Worm (Caenorhabditis elegans) whole organism, mixed stage, embryonic: ENCODE results near the gene F58A6.5.

Source experiments
- blmp-1 ChIP-seq: fragments of 150-350 bp; optimal IDR thresholded peaks from 2 replicates; lab custom pipeline; 2014; ENCODE audit warnings: missing biosample characterization, missing genetic modification characterization
- elt-3 ChIP-seq: fragments of 150-350 bp; optimal IDR thresholded peaks from 2 replicates; lab custom pipeline; 2014; ENCODE audit warnings: missing biosample characterization, missing genetic modification characterization
- flh-1 ChIP-seq: fragments of 200-800 bp; sonication (Bioruptor generic); optimal IDR thresholded peaks from 2 replicates; lab custom pipeline; 2018; ENCODE audit warnings: mild to moderate bottlenecking, missing genetic modification characterization, moderate library complexity, missing compliant biosample characterization
- lsy-2 ChIP-seq: fragments of 150-350 bp; optimal IDR thresholded peaks from 2 replicates; lab custom pipeline; 2014; ENCODE audit warnings: missing biosample characterization, missing genetic modification characterization
- mab-5 ChIP-seq: fragments of 150-350 bp; optimal IDR thresholded peaks from 2 replicates; lab custom pipeline; 2014; ENCODE audit warnings: missing biosample characterization, missing genetic modification characterization
- nhr-12 ChIP-seq: fragments of 150-350 bp; optimal IDR thresholded peaks from 2 replicates; lab custom pipeline; 2014; ENCODE audit warnings: missing biosample characterization, missing genetic modification characterization
- nhr-237 ChIP-seq: fragments of 150-350 bp; optimal IDR thresholded peaks from 2 replicates; lab custom pipeline; 2014; ENCODE audit warnings: missing biosample characterization, missing genetic modification characterization
- nhr-76 ChIP-seq: sonication (generic microtip); optimal IDR thresholded peaks from 2 replicates; lab custom pipeline; 2017; ENCODE audit warnings: missing biosample characterization, missing genetic modification characterization
- pha-4 ChIP-seq: fragments of 150-350 bp; optimal IDR thresholded peaks from 2 replicates; lab custom pipeline; 2018; ENCODE audit warnings: missing biosample characterization, missing genetic modification reagents, missing genetic modification characterization
- snpc-4 ChIP-seq: fragments of 150-350 bp; optimal IDR thresholded peaks from 2 replicates; lab custom pipeline; 2014; ENCODE audit warnings: missing biosample characterization, missing genetic modification characterization
- sptf-1 ChIP-seq: sonication (generic microtip); optimal IDR thresholded peaks from 2 replicates; lab custom pipeline; 2017; ENCODE audit warnings: mild to moderate bottlenecking, missing genetic modification characterization, moderate library complexity, missing compliant biosample characterization
- unc-62 ChIP-seq: fragments of 150-350 bp; optimal IDR thresholded peaks from 2 replicates; lab custom pipeline; 2014; ENCODE audit warnings: missing biosample characterization, missing genetic modification reagents, missing genetic modification characterization
- ztf-11 ChIP-seq: fragments of 150-350 bp; optimal IDR thresholded peaks from 2 replicates; lab custom pipeline; 2014; ENCODE audit warnings: missing biosample characterization, missing genetic modification characterization

DNA sequence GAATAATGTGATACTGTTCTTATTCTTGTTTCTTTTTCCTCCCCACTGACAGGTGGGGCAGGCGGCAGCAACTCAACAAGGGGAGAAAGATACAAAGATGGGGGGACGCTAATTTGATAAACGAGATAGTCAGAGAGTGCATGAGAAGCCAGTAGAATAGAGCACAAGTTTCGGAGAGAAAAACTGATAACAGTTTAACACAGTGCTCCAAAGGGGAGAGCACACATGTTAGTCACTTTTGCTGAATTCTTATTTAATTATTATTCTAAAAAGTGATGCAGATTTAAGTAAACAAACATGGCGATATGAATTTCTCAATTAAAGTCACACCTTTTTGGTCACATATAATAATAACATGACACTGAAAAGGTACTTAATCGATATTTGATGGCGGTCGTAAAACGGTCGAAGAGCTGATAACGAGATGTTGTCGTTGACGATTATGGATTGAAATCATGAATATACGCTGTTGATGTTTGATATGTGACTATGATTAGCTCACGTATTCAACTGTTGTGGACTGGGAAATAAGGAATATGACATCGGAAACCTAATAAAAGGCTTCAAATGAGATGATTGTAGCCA is 37.8 kb upstream of the F58A6.5 start:
- no peak for TF ChIP-seq nhr-76 (tag; lab: Kevin White, UChicago)
- no peak for TF ChIP-seq pha-4 (tag; lab: Kevin White, UChicago)
- no peak for TF ChIP-seq unc-62
- TF ChIP-seq mab-5 (tag; lab: Kevin White, UChicago) = no peak
- TF ChIP-seq snpc-4 (tag; lab: Kevin White, UChicago) = no peak
- no peak for TF ChIP-seq sptf-1 (tag; lab: Kevin White, UChicago)
- TF ChIP-seq lsy-2 (tag; lab: Kevin White, UChicago) = no peak
- TF ChIP-seq blmp-1 (tag; lab: Kevin White, UChicago) = no peak
- no peak for TF ChIP-seq nhr-12 (tag; lab: Kevin White, UChicago)
- no peak for TF ChIP-seq flh-1 (GFP tag; lab: Kevin White, UChicago)
- no peak for TF ChIP-seq ztf-11
- TF ChIP-seq nhr-237 (tag; lab: Kevin White, UChicago) = no peak
- no peak for TF ChIP-seq elt-3 (tag; lab: Kevin White, UChicago)
